Worm (Caenorhabditis elegans) whole organism, L3 larva: ENCODE results near the gene C25G4.17.
A peak's percentile ranks its signal among the peaks of the same experiment; 100 is the strongest.

Source experiments
- R02D3.7 ChIP-seq: fragments of 150-350 bp; optimal IDR thresholded peaks from 2 replicates; lab custom pipeline; 2014; ENCODE audit warnings: missing biosample characterization, missing genetic modification characterization
- ZK546.5 ChIP-seq: sonication (generic microtip); optimal IDR thresholded peaks from 2 replicates; lab custom pipeline; 2017; ENCODE audit warnings: missing biosample characterization, missing genetic modification characterization
- ama-1 ChIP-seq: fragments of 150-350 bp; optimal IDR thresholded peaks from 2 replicates; lab custom pipeline; 2018
- ceh-16 ChIP-seq: sonication (generic microtip); optimal IDR thresholded peaks from 2 replicates; lab custom pipeline; 2017; ENCODE audit warnings: missing biosample characterization, missing genetic modification characterization
- ceh-28 ChIP-seq: fragments of 150-350 bp; optimal IDR thresholded peaks from 2 replicates; lab custom pipeline; 2014; ENCODE audit warnings: missing biosample characterization, missing genetic modification reagents, missing genetic modification characterization
- ceh-82 ChIP-seq: fragments of 150-350 bp; optimal IDR thresholded peaks from 2 replicates; lab custom pipeline; 2014; ENCODE audit warnings: missing biosample characterization, missing genetic modification characterization
- daf-12 ChIP-seq: fragments of 150-350 bp; optimal IDR thresholded peaks from 2 replicates; lab custom pipeline; 2014; ENCODE audit warnings: missing biosample characterization, missing genetic modification reagents, missing genetic modification characterization
- egl-27 ChIP-seq: sonication (generic microtip); optimal IDR thresholded peaks from 4 replicates; lab custom pipeline; 2017; ENCODE audit warnings: missing biosample characterization, missing genetic modification reagents, missing genetic modification characterization
- elt-1 ChIP-seq: fragments of 150-350 bp; optimal IDR thresholded peaks from 2 replicates; lab custom pipeline; 2014; ENCODE audit warnings: missing biosample characterization, missing genetic modification characterization
- elt-2 ChIP-seq: sonication (generic microtip); optimal IDR thresholded peaks from 2 replicates; lab custom pipeline; 2016; ENCODE audit warnings: missing genetic modification reagents, mild to moderate bottlenecking, missing genetic modification characterization, missing compliant biosample characterization
- elt-3 ChIP-seq, 3 experiments: fragments of 150-350 bp in 1 of 3; sonication (generic microtip) in 2 of 3; optimal IDR thresholded peaks; 2 replicates in 2 of 3; 4 replicates in 1 of 3; lab custom pipeline; 2014 to 2017; ENCODE audit warnings: missing biosample characterization in 3 of 3, missing genetic modification characterization in 3 of 3
- eor-1 ChIP-seq, 2 experiments: fragments of 150-350 bp; optimal IDR thresholded peaks; 2 replicates each; lab custom pipeline; 2014 to 2018; ENCODE audit warnings: missing biosample characterization in 2 of 2, missing genetic modification characterization in 2 of 2
- fkh-10 ChIP-seq: sonication (generic microtip); optimal IDR thresholded peaks from 2 replicates; lab custom pipeline; 2017; ENCODE audit warnings: missing biosample characterization, missing genetic modification reagents, missing genetic modification characterization
- fkh-2 ChIP-seq: fragments of 150-350 bp; optimal IDR thresholded peaks from 2 replicates; lab custom pipeline; 2014; ENCODE audit warnings: missing biosample characterization, missing genetic modification reagents, missing genetic modification characterization
- fos-1 ChIP-seq: fragments of 150-350 bp; optimal IDR thresholded peaks from 2 replicates; lab custom pipeline; 2014; ENCODE audit warnings: missing biosample characterization, missing genetic modification characterization
- hmg-11 ChIP-seq: sonication (generic microtip); optimal IDR thresholded peaks from 2 replicates; lab custom pipeline; 2016; ENCODE audit warnings: missing genetic modification characterization, missing compliant biosample characterization
- jun-1 ChIP-seq: fragments of 150-350 bp; optimal IDR thresholded peaks from 2 replicates; lab custom pipeline; 2014; ENCODE audit warnings: missing biosample characterization, missing genetic modification reagents, missing genetic modification characterization
- lin-15B ChIP-seq: fragments of 150-350 bp; optimal IDR thresholded peaks from 2 replicates; lab custom pipeline; 2014; ENCODE audit warnings: missing biosample characterization, missing genetic modification characterization
- lin-39 ChIP-seq: fragments of 150-350 bp; optimal IDR thresholded peaks from 2 replicates; lab custom pipeline; 2018; ENCODE audit warnings: missing biosample characterization, missing genetic modification reagents, missing genetic modification characterization
- lsy-12 ChIP-seq: sonication (generic microtip); optimal IDR thresholded peaks from 2 replicates; lab custom pipeline; 2016; ENCODE audit warnings: mild to moderate bottlenecking, missing genetic modification characterization, missing compliant biosample characterization
- mdl-1 ChIP-seq: fragments of 150-350 bp; optimal IDR thresholded peaks from 2 replicates; lab custom pipeline; 2014; ENCODE audit warnings: missing biosample characterization, missing genetic modification characterization
- mml-1 ChIP-seq: fragments of 150-350 bp; sonication (generic microtip); optimal IDR thresholded peaks from 3 replicates; lab custom pipeline; 2014; ENCODE audit warnings: missing biosample characterization, missing genetic modification characterization
- nhr-23 ChIP-seq: fragments of 150-350 bp; optimal IDR thresholded peaks from 2 replicates; lab custom pipeline; 2014; ENCODE audit warnings: missing biosample characterization, missing genetic modification reagents, missing genetic modification characterization
- nhr-237 ChIP-seq: fragments of 150-350 bp; optimal IDR thresholded peaks from 2 replicates; lab custom pipeline; 2014; ENCODE audit warnings: missing biosample characterization, missing genetic modification characterization
- nhr-25 ChIP-seq: sonication (generic microtip); optimal IDR thresholded peaks from 2 replicates; lab custom pipeline; 2017; ENCODE audit warnings: missing biosample characterization, missing genetic modification characterization
- nhr-28 ChIP-seq: fragments of 150-350 bp; optimal IDR thresholded peaks from 2 replicates; lab custom pipeline; 2014; ENCODE audit warnings: missing biosample characterization, missing genetic modification characterization
- nhr-67 ChIP-seq: fragments of 150-350 bp; optimal IDR thresholded peaks from 2 replicates; lab custom pipeline; 2014; ENCODE audit warnings: missing biosample characterization, missing genetic modification characterization
- nhr-76 ChIP-seq: fragments of 150-350 bp; sonication (generic microtip); optimal IDR thresholded peaks from 5 replicates; lab custom pipeline; 2014; ENCODE audit warnings: missing biosample characterization, missing genetic modification characterization
- nhr-77 ChIP-seq: fragments of 150-350 bp; optimal IDR thresholded peaks from 2 replicates; lab custom pipeline; 2014; ENCODE audit warnings: missing biosample characterization, missing genetic modification characterization
- pha-4 ChIP-seq: fragments of 150-350 bp; optimal IDR thresholded peaks from 2 replicates; lab custom pipeline; 2014; ENCODE audit warnings: missing biosample characterization, missing genetic modification reagents, missing genetic modification characterization
- pqm-1 ChIP-seq: fragments of 150-350 bp; optimal IDR thresholded peaks from 2 replicates; lab custom pipeline; 2017; ENCODE audit warnings: missing biosample characterization, missing genetic modification characterization, inconsistent platforms
- sea-2 ChIP-seq: fragments of 150-350 bp; sonication (generic microtip); optimal IDR thresholded peaks from 4 replicates; lab custom pipeline; 2014; ENCODE audit warnings: missing biosample characterization, missing genetic modification reagents, missing genetic modification characterization
- skn-1 ChIP-seq: fragments of 150-350 bp; optimal IDR thresholded peaks from 2 replicates; lab custom pipeline; 2014; ENCODE audit warnings: missing biosample characterization, missing genetic modification characterization
- snpc-4 ChIP-seq: fragments of 150-350 bp; optimal IDR thresholded peaks from 2 replicates; lab custom pipeline; 2014; ENCODE audit warnings: missing biosample characterization, missing genetic modification characterization
- unc-39 ChIP-seq: sonication (generic microtip); optimal IDR thresholded peaks from 4 replicates; lab custom pipeline; 2017; ENCODE audit warnings: missing biosample characterization, missing genetic modification characterization
- unc-62 ChIP-seq: fragments of 150-350 bp; sonication (generic microtip); optimal IDR thresholded peaks from 4 replicates; lab custom pipeline; 2014; ENCODE audit warnings: missing biosample characterization, missing genetic modification reagents, missing genetic modification characterization
- ztf-11 ChIP-seq: fragments of 150-350 bp; optimal IDR thresholded peaks from 2 replicates; lab custom pipeline; 2014; ENCODE audit warnings: missing biosample characterization, missing genetic modification characterization
- ztf-4 ChIP-seq: fragments of 150-350 bp; optimal IDR thresholded peaks from 2 replicates; lab custom pipeline; 2014; ENCODE audit warnings: missing biosample characterization, missing genetic modification characterization

Gene C25G4.17

DNA sequence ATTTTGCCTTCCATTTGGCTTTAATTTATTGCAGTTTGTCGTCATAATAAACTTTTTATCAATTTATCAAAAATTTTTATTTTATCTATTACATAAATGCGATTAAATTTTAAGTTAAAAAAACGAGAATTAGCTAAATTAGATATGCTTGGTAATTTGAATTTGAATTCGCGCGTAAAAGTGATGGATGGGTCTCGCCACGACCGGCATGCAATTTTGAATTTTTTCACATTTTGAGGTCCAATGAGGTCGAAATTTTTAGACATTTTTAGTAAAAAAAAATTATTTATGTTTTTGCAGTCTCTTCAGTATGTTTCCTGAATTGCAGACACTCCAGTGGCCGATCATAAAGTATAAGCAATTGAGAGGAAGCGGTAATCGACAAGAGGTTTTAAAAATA lies 33.2 kb upstream of the C25G4.17 start, which contains the start of gene dsb-1:
dsb-1 (plus strand) TSS at position 301 of the 400 bp plus-strand sequence.
- TF ChIP-seq nhr-67 (tag; lab: Kevin White, UChicago) (no peak), pha-4 (tag; lab: Kevin White, UChicago) (no peak), ceh-28 (tag; lab: Kevin White, UChicago) (no peak), eor-1 (tag; optimal IDR thresholded peaks at IDR 0.05; lab: Kevin White, UChicago) (no peak), mdl-1 (tag; lab: Kevin White, UChicago) (no peak), nhr-77 (tag; lab: Kevin White, UChicago) (no peak), pqm-1 (tag; lab: Kevin White, UChicago) (no peak), sea-2 (GFP tag; lab: Kevin White, UChicago) (no peak)

- TF ChIP-seq ZK546.5 (tag; lab: Kevin White, UChicago), result no peak
- TF ChIP-seq fkh-2 (tag; lab: Kevin White, UChicago), result no peak
- no peak for TF ChIP-seq fkh-10 (GFP tag; lab: Kevin White, UChicago)
- no peak for TF ChIP-seq R02D3.7 (tag; lab: Kevin White, UChicago)
- TF ChIP-seq ceh-82 (tag; lab: Kevin White, UChicago), result no peak
- TF ChIP-seq eor-1 (tag; optimal IDR thresholded peaks at IDR 0.05; lab: Kevin White, UChicago), result no peak
- no peak for TF ChIP-seq nhr-25 (tag; lab: Kevin White, UChicago)
- no peak for TF ChIP-seq ceh-16
- TF ChIP-seq nhr-28 (tag; lab: Kevin White, UChicago), result no peak
- no peak for TF ChIP-seq nhr-76 (tag; lab: Kevin White, UChicago)
- no peak for TF ChIP-seq lsy-12
- TF ChIP-seq skn-1 (tag; lab: Kevin White, UChicago), result no peak
- TF ChIP-seq unc-62 (GFP tag; lab: Kevin White, UChicago), result no peak
- TF ChIP-seq fos-1 (tag; lab: Kevin White, UChicago), result no peak
- TF ChIP-seq pqm-1 (tag; lab: Kevin White, UChicago), result no peak
- TF ChIP-seq daf-12 (tag; lab: Kevin White, UChicago), result no peak
- no peak for TF ChIP-seq ztf-11 (tag; lab: Kevin White, UChicago)
- no peak for TF ChIP-seq lin-15B (tag; lab: Kevin White, UChicago)
- no peak for TF ChIP-seq mml-1 (tag; lab: Kevin White, UChicago)
- TF ChIP-seq lin-39, result no peak
- TF ChIP-seq, all 47 proteins: peak for 0
Observed at ce11 chrIV:12410167-12410566, 31.6 kb upstream of the C25G4.17 start, which contains the start of gene acl-13. Gene acl-13, plus strand, starts transcription at chrIV:12410467.

DNA sequence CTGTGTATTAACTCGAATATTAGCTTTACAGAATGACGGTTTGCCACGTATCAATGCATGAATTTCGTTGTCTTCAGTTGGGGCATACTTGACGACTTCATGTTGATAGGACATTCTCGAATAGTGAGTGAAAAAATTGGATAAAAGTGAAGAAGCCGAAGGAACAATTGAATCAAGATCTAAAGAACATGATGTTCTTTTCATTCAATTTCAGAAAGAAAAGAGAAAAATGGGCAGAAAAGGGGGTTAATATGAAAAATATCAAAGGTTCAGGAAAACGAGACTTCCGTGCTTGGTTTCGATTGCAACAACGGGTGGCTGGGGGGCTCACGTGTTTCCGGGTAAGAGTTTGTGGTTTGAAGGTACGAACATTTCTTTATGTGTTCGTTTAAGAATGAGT lies 27.2 kb upstream of the C25G4.17 start:
- TF ChIP-seq nhr-67 (tag; lab: Kevin White, UChicago), result no peak
- no peak for TF ChIP-seq fos-1 (tag; lab: Kevin White, UChicago)
- no peak for TF ChIP-seq sea-2 (GFP tag; lab: Kevin White, UChicago)
- peak; percentile 71 for TF ChIP-seq fkh-10 (GFP tag; lab: Kevin White, UChicago)

ce11 chrIV:12416629-12417404 lies 25.0 kb upstream of the C25G4.17 start:
- TF ChIP-seq elt-2 (tag; lab: Kevin White, UChicago) (peak; percentile 26), unc-39 (tag; lab: Kevin White, UChicago) (no peak), hmg-11 (tag; lab: Kevin White, UChicago) (peak; percentile 35), egl-27 (tag; lab: Kevin White, UChicago) (no peak)

ce11 chrIV:12417536-12418195 lies 24.1 kb upstream of the C25G4.17 start, which contains the start of gene F08G5.3:
Gene F08G5.3, minus strand, starts transcription at chrIV:12417586.
- TF ChIP-seq nhr-23, result no peak
- no peak for TF ChIP-seq nhr-76 (tag; lab: Kevin White, UChicago)
- TF ChIP-seq fos-1 (tag; lab: Kevin White, UChicago), result no peak
- TF ChIP-seq elt-1 (tag; lab: Kevin White, UChicago), result no peak
- no peak for TF ChIP-seq ztf-11 (tag; lab: Kevin White, UChicago)
- TF ChIP-seq hmg-11 (tag; lab: Kevin White, UChicago), result no peak
- TF ChIP-seq nhr-67 (tag; lab: Kevin White, UChicago), result no peak
- no peak for TF ChIP-seq ceh-82 (tag; lab: Kevin White, UChicago)
- no peak for TF ChIP-seq ceh-16
- TF ChIP-seq nhr-28 (tag; lab: Kevin White, UChicago), result no peak
- TF ChIP-seq daf-12 (tag; lab: Kevin White, UChicago), result no peak
- no peak for TF ChIP-seq ceh-28 (tag; lab: Kevin White, UChicago)
- TF ChIP-seq lin-39, result no peak
- TF ChIP-seq jun-1, result no peak
- no peak for TF ChIP-seq skn-1 (tag; lab: Kevin White, UChicago)
- TF ChIP-seq nhr-237 (tag; lab: Kevin White, UChicago), result no peak
- no peak for TF ChIP-seq fkh-10 (GFP tag; lab: Kevin White, UChicago)
- no peak for TF ChIP-seq ztf-4 (tag; lab: Kevin White, UChicago)
- TF ChIP-seq snpc-4 (tag; lab: Kevin White, UChicago), result no peak
- TF ChIP-seq lin-15B (tag; lab: Kevin White, UChicago), result no peak
- TF ChIP-seq pqm-1 (tag; lab: Kevin White, UChicago), result peak; percentile 9
- no peak for TF ChIP-seq ZK546.5 (tag; lab: Kevin White, UChicago)
- no peak for TF ChIP-seq nhr-77 (tag; lab: Kevin White, UChicago)
- peak; percentile 34 for TF ChIP-seq pha-4 (tag; lab: Kevin White, UChicago)
- TF ChIP-seq egl-27 (tag; lab: Kevin White, UChicago), result no peak
- TF ChIP-seq nhr-25 (tag; lab: Kevin White, UChicago), result no peak
- TF ChIP-seq elt-3 (tag; optimal IDR thresholded peaks at IDR 0.05; lab: Kevin White, UChicago), result no peak
- no peak for TF ChIP-seq unc-39 (tag; lab: Kevin White, UChicago)
- TF ChIP-seq elt-2 (tag; lab: Kevin White, UChicago), result peak; percentile 49
- no peak for TF ChIP-seq ama-1 (lab: Kevin White, UChicago)
